Fruit fly (Drosophila melanogaster) whole organism, adult: ENCODE data around the gene CG44006.

Source experiments
- CG11617 ChIP-seq: fragments of 200-800 bp; sonication (Bioruptor generic); optimal IDR thresholded peaks from 2 replicates; lab custom pipeline; 2017; ENCODE audit warnings: mild to moderate bottlenecking, missing biosample characterization, missing genetic modification reagents, missing genetic modification characterization
- CG12768 ChIP-seq: fragments of 200-800 bp; sonication (Bioruptor generic); optimal IDR thresholded peaks from 2 replicates; lab custom pipeline; 2017; ENCODE audit warnings: missing biosample characterization, missing genetic modification characterization, mild to moderate bottlenecking, moderate library complexity, missing genetic modification reagents
- CG1620 ChIP-seq: fragments of 200-800 bp; sonication (Bioruptor generic); optimal IDR thresholded peaks from 2 replicates; lab custom pipeline; 2016; ENCODE audit warnings: missing biosample characterization, missing genetic modification characterization
- CG33017 ChIP-seq: fragments of 200-800 bp; sonication (Bioruptor generic); optimal IDR thresholded peaks from 2 replicates; lab custom pipeline; 2018; ENCODE audit warnings: missing biosample characterization, mild to moderate bottlenecking, missing genetic modification characterization, moderate library complexity
- CG7045 ChIP-seq: fragments of 200-800 bp; sonication (Bioruptor generic); optimal IDR thresholded peaks from 2 replicates; lab custom pipeline; 2017; ENCODE audit warnings: missing biosample characterization, mild to moderate bottlenecking, missing genetic modification characterization
- Clk ChIP-seq: fragments of 200-800 bp; sonication (Bioruptor generic); optimal IDR thresholded peaks from 2 replicates; lab custom pipeline; 2017; ENCODE audit warnings: missing biosample characterization, missing genetic modification characterization
- Mnt ChIP-seq: fragments of 200-800 bp; sonication (Bioruptor generic); optimal IDR thresholded peaks from 2 replicates; lab custom pipeline; 2016; ENCODE audit warnings: missing biosample characterization, mild to moderate bottlenecking, missing genetic modification characterization
- cnc ChIP-seq, 2 experiments: fragments of >200 bp; optimal IDR thresholded peaks; 2 replicates each; lab custom pipeline; 2017
- kay ChIP-seq: fragments of 200-800 bp; sonication (Bioruptor generic); peaks from one replicate; lab custom pipeline; 2016; ENCODE audit warnings: missing biosample characterization, missing genetic modification characterization, borderline replicate concordance
- ovo ChIP-seq: fragments of 200-800 bp; sonication (Bioruptor generic); optimal IDR thresholded peaks from 2 replicates; lab custom pipeline; 2016; ENCODE audit warnings: missing biosample characterization, missing genetic modification characterization

- TF ChIP-seq CG33017 (tag; lab: Kevin White, UChicago), result no peak
- TF ChIP-seq kay (GFP tag; lab: Kevin White, UChicago), result no peak
- TF ChIP-seq Mnt (GFP tag; lab: Kevin White, UChicago), result no peak
- no peak for TF ChIP-seq CG12768 (GFP tag; lab: Kevin White, UChicago)
- TF ChIP-seq ovo (GFP tag; lab: Kevin White, UChicago), result no peak
- no peak for TF ChIP-seq cnc (optimal IDR thresholded peaks at IDR 0.05; lab: Kevin White, UChicago)
- no peak for TF ChIP-seq Clk
- TF ChIP-seq CG11617, result no peak
- TF ChIP-seq CG7045 (GFP tag; lab: Kevin White, UChicago), result no peak
- no peak for TF ChIP-seq CG1620
Observed at dm6 chr3L:18105343-18106020, 35.5 kb upstream of the CG44006 start.
